Worm (Caenorhabditis elegans): Measurements from ENCODE around the gene asp-3.

DNA sequence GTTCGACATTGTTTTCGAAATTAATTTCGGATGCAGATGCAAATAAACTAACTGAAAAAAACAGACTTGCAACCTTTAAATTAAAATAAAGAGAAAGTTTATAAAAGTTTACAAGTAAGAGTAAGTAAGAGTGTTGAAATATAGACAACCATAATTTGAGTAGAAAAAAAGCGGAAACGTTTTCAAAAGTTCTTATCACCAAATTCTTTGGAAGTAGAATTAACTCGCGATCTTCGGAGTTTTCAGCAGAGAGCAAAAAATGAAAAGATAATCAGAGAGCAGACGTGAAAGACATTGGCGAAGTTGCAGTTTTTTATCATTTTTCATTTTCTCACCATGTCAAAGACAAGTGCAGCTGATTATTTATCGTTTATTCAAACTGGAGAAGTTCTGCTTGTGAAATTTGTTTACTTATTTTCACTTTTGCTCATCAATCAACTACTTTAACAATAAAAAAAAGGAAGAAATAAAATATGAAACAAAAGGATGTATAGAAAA lies 29.1 kb upstream of the asp-3 start, which contains the start of gene abts-4:
- TF ChIP-seq fos-1 (tag; optimal IDR thresholded peaks at IDR 0.05) = peak; percentile 39
- no peak for TF ChIP-seq elt-3 (tag; optimal IDR thresholded peaks at IDR 0.05)
- no peak for TF ChIP-seq ama-1 (optimal IDR thresholded peaks at IDR 0.05)
- TF ChIP-seq elt-1 (tag; optimal IDR thresholded peaks at IDR 0.05) = no peak
- no peak for TF ChIP-seq ceh-16 (tag; optimal IDR thresholded peaks at IDR 0.05)

Measured in whole organism, L2 larva.